Worm (Caenorhabditis elegans) whole organism, L3 larva: ENCODE results near the gene F41C3.8.

Source experiments
- ama-1 ChIP-seq: fragments of 150-350 bp; optimal IDR thresholded peaks from 2 replicates; lab custom pipeline; 2018
- ceh-16 ChIP-seq: sonication (generic microtip); optimal IDR thresholded peaks from 2 replicates; lab custom pipeline; 2017; ENCODE audit warnings: missing biosample characterization, missing genetic modification characterization
- elt-1 ChIP-seq: fragments of 150-350 bp; optimal IDR thresholded peaks from 2 replicates; lab custom pipeline; 2014; ENCODE audit warnings: missing biosample characterization, missing genetic modification characterization
- fkh-10 ChIP-seq: sonication (generic microtip); optimal IDR thresholded peaks from 2 replicates; lab custom pipeline; 2017; ENCODE audit warnings: missing biosample characterization, missing genetic modification reagents, missing genetic modification characterization
- nhr-12 ChIP-seq: fragments of 150-350 bp; optimal IDR thresholded peaks from 2 replicates; lab custom pipeline; 2014; ENCODE audit warnings: missing biosample characterization, missing genetic modification characterization
- nhr-237 ChIP-seq: fragments of 150-350 bp; optimal IDR thresholded peaks from 2 replicates; lab custom pipeline; 2014; ENCODE audit warnings: missing biosample characterization, missing genetic modification characterization
- pha-4 ChIP-seq: fragments of 150-350 bp; optimal IDR thresholded peaks from 2 replicates; lab custom pipeline; 2014; ENCODE audit warnings: missing biosample characterization, missing genetic modification reagents, missing genetic modification characterization
- sea-2 ChIP-seq: fragments of 150-350 bp; sonication (generic microtip); optimal IDR thresholded peaks from 4 replicates; lab custom pipeline; 2014; ENCODE audit warnings: missing biosample characterization, missing genetic modification reagents, missing genetic modification characterization
- snpc-4 ChIP-seq: fragments of 150-350 bp; optimal IDR thresholded peaks from 2 replicates; lab custom pipeline; 2014; ENCODE audit warnings: missing biosample characterization, missing genetic modification characterization
- tbx-2 ChIP-seq: sonication (generic microtip); optimal IDR thresholded peaks from 2 replicates; lab custom pipeline; 2016; ENCODE audit warnings: mild to moderate bottlenecking, missing genetic modification characterization, missing compliant biosample characterization
- unc-62 ChIP-seq: fragments of 150-350 bp; sonication (generic microtip); optimal IDR thresholded peaks from 4 replicates; lab custom pipeline; 2014; ENCODE audit warnings: missing biosample characterization, missing genetic modification reagents, missing genetic modification characterization
- ztf-11 ChIP-seq: fragments of 150-350 bp; optimal IDR thresholded peaks from 2 replicates; lab custom pipeline; 2014; ENCODE audit warnings: missing biosample characterization, missing genetic modification characterization

DNA sequence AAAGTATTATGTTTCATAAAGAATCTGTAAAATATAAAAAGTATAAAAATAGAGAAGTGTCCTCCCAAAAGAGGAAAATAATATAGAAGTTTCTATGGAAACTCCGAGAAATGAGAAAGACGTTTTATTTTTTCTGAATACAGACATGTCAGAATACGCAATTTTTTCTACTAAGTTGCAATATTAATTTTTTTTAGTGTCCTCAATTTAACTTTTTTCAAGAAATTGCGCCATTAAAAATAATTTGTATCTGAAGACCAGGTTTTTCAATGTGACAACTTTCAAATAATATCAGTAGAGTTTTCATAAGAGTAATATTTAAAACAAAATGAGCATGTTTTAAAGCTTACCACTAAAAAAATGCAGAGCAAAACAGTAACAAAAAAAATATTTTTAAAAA is 48.3 kb upstream of the F41C3.8 start, which contains the start of gene fut-5:
- TF ChIP-seq ztf-11 (no peak), nhr-237 (no peak), ama-1 (lab: Kevin White, UChicago) (no peak), unc-62 (GFP tag; lab: Kevin White, UChicago) (no peak), pha-4 (no peak), snpc-4 (tag; lab: Kevin White, UChicago) (no peak), sea-2 (GFP tag; lab: Kevin White, UChicago) (no peak), tbx-2 (tag; lab: Kevin White, UChicago) (no peak), nhr-12 (tag; lab: Kevin White, UChicago) (no peak), fkh-10 (GFP tag; lab: Kevin White, UChicago) (no peak), elt-1 (tag; lab: Kevin White, UChicago) (no peak), ceh-16 (tag; lab: Kevin White, UChicago) (no peak)
